Fruit fly (Drosophila melanogaster) whole organism, embryonic: ENCODE results near the gene CG34284.

ENCODE experiments used
- ATbp ChIP-seq: fragments of 200-800 bp; sonication (Bioruptor generic); optimal IDR thresholded peaks from 2 replicates; lab custom pipeline; 2017; ENCODE audit warnings: missing biosample characterization, mild to moderate bottlenecking, missing genetic modification characterization, missing genetic modification reagents
- BtbVII ChIP-seq: fragments of 200-800 bp; sonication (Bioruptor generic); optimal IDR thresholded peaks from 3 replicates; lab custom pipeline; 2017; ENCODE audit warnings: missing biosample characterization, mild to moderate bottlenecking, missing genetic modification characterization
- CG10543 ChIP-seq: fragments of 200-800 bp; sonication (Bioruptor generic); optimal IDR thresholded peaks from 3 replicates; lab custom pipeline; 2017; ENCODE audit warnings: missing biosample characterization, mild to moderate bottlenecking, missing genetic modification characterization, moderate library complexity
- CG12391 ChIP-seq: fragments of 200-800 bp; sonication (Bioruptor generic); optimal IDR thresholded peaks from 3 replicates; lab custom pipeline; 2018; ENCODE audit warnings: missing biosample characterization, mild to moderate bottlenecking, missing genetic modification characterization, moderate library complexity
- CG13424 ChIP-seq: fragments of 200-800 bp; sonication (Bioruptor generic); optimal IDR thresholded peaks from 2 replicates; lab custom pipeline; 2019; ENCODE audit warnings: missing biosample characterization, mild to moderate bottlenecking, missing genetic modification characterization, moderate library complexity
- CG13894 ChIP-seq: fragments of 200-800 bp; sonication (Bioruptor generic); optimal IDR thresholded peaks from 3 replicates; lab custom pipeline; 2018; ENCODE audit warnings: missing biosample characterization, mild to moderate bottlenecking, missing genetic modification characterization, moderate library complexity
- CG14050 ChIP-seq: fragments of 200-800 bp; sonication (Bioruptor generic); IDR thresholded peaks from 3 replicates; pipeline ENCODE4 v1.3.6; 2022; ENCODE audit warnings: missing biosample characterization, missing genetic modification characterization
- CG17912 ChIP-seq: fragments of 200-800 bp; sonication (Bioruptor generic); optimal IDR thresholded peaks from 2 replicates; lab custom pipeline; 2018; ENCODE audit warnings: missing biosample characterization, mild to moderate bottlenecking, missing genetic modification characterization
- CG18599 ChIP-seq: fragments of 200-800 bp; sonication (Bioruptor generic); optimal IDR thresholded peaks from 3 replicates; lab custom pipeline; 2017; ENCODE audit warnings: missing biosample characterization, missing genetic modification characterization, mild to moderate bottlenecking, moderate library complexity, missing genetic modification reagents
- CG34224 ChIP-seq: fragments of 200-800 bp; sonication (Bioruptor generic); IDR thresholded peaks from 3 replicates; pipeline ENCODE4 v1.3.6; 2022; ENCODE audit warnings: missing biosample characterization, missing genetic modification characterization; ENCODE audit not compliant: partially characterized antibody
- CG3995 ChIP-seq: fragments of 200-800 bp; sonication (Bioruptor generic); optimal IDR thresholded peaks from 3 replicates; lab custom pipeline; 2016; ENCODE audit warnings: missing biosample characterization, missing genetic modification characterization
- CG42726 ChIP-seq: fragments of 200-800 bp; sonication (Bioruptor generic); IDR thresholded peaks from 2 replicates; pipeline ENCODE4 v1.3.6; 2022; ENCODE audit warnings: missing biosample characterization, missing genetic modification characterization; ENCODE audit not compliant: partially characterized antibody
- CG4328 ChIP-seq: fragments of 200-800 bp; sonication (Bioruptor generic); optimal IDR thresholded peaks from 3 replicates; lab custom pipeline; 2017; ENCODE audit warnings: missing biosample characterization, missing genetic modification reagents, missing genetic modification characterization
- CG6254 ChIP-seq: fragments of 200-800 bp; sonication (Bioruptor generic); optimal IDR thresholded peaks from 3 replicates; lab custom pipeline; 2017; ENCODE audit warnings: mild to moderate bottlenecking, missing biosample characterization, missing genetic modification reagents, missing genetic modification characterization
- CG6272 ChIP-seq: fragments of 200-800 bp; sonication (Bioruptor generic); IDR thresholded peaks from 2 replicates; pipeline ENCODE4 v1.3.6; 2022; ENCODE audit warnings: missing biosample characterization, missing genetic modification characterization
- CG6813 ChIP-seq: fragments of 200-800 bp; sonication (Bioruptor generic); optimal IDR thresholded peaks from 2 replicates; lab custom pipeline; 2017; ENCODE audit warnings: missing biosample characterization, missing genetic modification characterization, mild to moderate bottlenecking, moderate library complexity, missing genetic modification reagents
- CG6854 ChIP-seq: fragments of 200-800 bp; sonication (Bioruptor generic); optimal IDR thresholded peaks from 3 replicates; lab custom pipeline; 2017; ENCODE audit warnings: missing biosample characterization, mild to moderate bottlenecking, missing genetic modification characterization
- CG9932 ChIP-seq: fragments of 200-800 bp; sonication (Bioruptor generic); IDR thresholded peaks from 2 replicates; pipeline ENCODE4 v1.3.6; 2022; ENCODE audit warnings: missing biosample characterization, missing genetic modification characterization
- Deaf1 ChIP-seq: fragments of 200-800 bp; optimal IDR thresholded peaks from 3 replicates; lab custom pipeline; 2019; ENCODE audit warnings: missing biosample characterization, mild to moderate bottlenecking, missing genetic modification characterization, moderate library complexity
- Doc3 ChIP-seq: fragments of 200-800 bp; sonication (Bioruptor generic); IDR thresholded peaks from 3 replicates; pipeline ENCODE4 v1.3.6; 2022; ENCODE audit warnings: missing biosample characterization, missing genetic modification characterization; ENCODE audit not compliant: partially characterized antibody
- Dp ChIP-seq: fragments of 200-800 bp; sonication (Bioruptor generic); optimal IDR thresholded peaks from 2 replicates; lab custom pipeline; 2018; ENCODE audit warnings: missing biosample characterization, mild to moderate bottlenecking, missing genetic modification characterization, moderate library complexity
- Hr78 ChIP-seq, 2 experiments: fragments of 200-800 bp in 1 of 2; fragments of >200 bp in 1 of 2; sonication (Bioruptor generic) in 1 of 2; optimal IDR thresholded peaks; 2 replicates each; lab custom pipeline; 2017 to 2019; ENCODE audit warnings: missing biosample characterization in 2 of 2, missing genetic modification characterization in 2 of 2, mild to moderate bottlenecking in 1 of 2, moderate library complexity in 1 of 2
- Kr ChIP-seq: fragments of 200-800 bp; sonication (Bioruptor generic); optimal IDR thresholded peaks from 2 replicates; lab custom pipeline; 2017; ENCODE audit warnings: missing biosample characterization, mild to moderate bottlenecking, missing genetic modification characterization
- Trl ChIP-seq, 3 experiments: fragments of >200 bp in 2 of 3; fragments of 200-800 bp in 1 of 3; sonication (Bioruptor generic) in 1 of 3; optimal IDR thresholded peaks; 2 replicates in 1 of 3; 3 replicates in 2 of 3; lab custom pipeline; 2016 to 2017; ENCODE audit warnings: missing biosample characterization in 1 of 3, missing genetic modification characterization in 1 of 3
- ato ChIP-seq: fragments of 200-800 bp; sonication (Bioruptor generic); IDR thresholded peaks from 2 replicates; pipeline ENCODE4 v1.3.6; 2022; ENCODE audit warnings: missing biosample characterization, missing genetic modification characterization; ENCODE audit not compliant: partially characterized antibody
- bowl ChIP-seq: fragments of 200-800 bp; sonication (Bioruptor generic); IDR thresholded peaks from 2 replicates; pipeline ENCODE4 v1.3.6; 2022; ENCODE audit warnings: missing biosample characterization, missing genetic modification characterization
- ci ChIP-seq: fragments of 200-800 bp; sonication (Bioruptor generic); IDR thresholded peaks from 3 replicates; pipeline ENCODE4 v1.3.6; 2022; ENCODE audit warnings: missing biosample characterization, missing genetic modification characterization
- fd64A ChIP-seq: fragments of 200-800 bp; sonication (Bioruptor generic); optimal IDR thresholded peaks from 3 replicates; lab custom pipeline; 2018; ENCODE audit warnings: missing biosample characterization, mild to moderate bottlenecking, missing genetic modification characterization
- kah ChIP-seq: fragments of 200-800 bp; sonication (Bioruptor generic); optimal IDR thresholded peaks from 2 replicates; lab custom pipeline; 2018; ENCODE audit warnings: missing biosample characterization, mild to moderate bottlenecking, missing genetic modification characterization
- mirr ChIP-seq: fragments of 200-800 bp; sonication (Bioruptor generic); optimal IDR thresholded peaks from 3 replicates; lab custom pipeline; 2018; ENCODE audit warnings: missing biosample characterization, mild to moderate bottlenecking, missing genetic modification characterization
- pb ChIP-seq: fragments of 200-800 bp; sonication (Bioruptor generic); optimal IDR thresholded peaks from 3 replicates; lab custom pipeline; 2016; ENCODE audit warnings: missing biosample characterization, missing genetic modification characterization
- row ChIP-seq: fragments of 200-800 bp; sonication (Bioruptor generic); IDR thresholded peaks from 3 replicates; pipeline ENCODE4 v1.3.6; 2022; ENCODE audit warnings: missing biosample characterization, missing genetic modification characterization
- salm ChIP-seq: fragments of 200-800 bp; sonication (Bioruptor generic); optimal IDR thresholded peaks from 2 replicates; lab custom pipeline; 2018; ENCODE audit warnings: missing biosample characterization, mild to moderate bottlenecking, missing genetic modification characterization
- sob ChIP-seq: fragments of 200-800 bp; sonication (Bioruptor generic); IDR thresholded peaks from 2 replicates; pipeline ENCODE4 v1.3.6; 2022; ENCODE audit warnings: missing biosample characterization, missing genetic modification characterization
- stwl ChIP-seq: fragments of 200-800 bp; sonication (Bioruptor generic); optimal IDR thresholded peaks from 3 replicates; lab custom pipeline; 2018; ENCODE audit warnings: missing biosample characterization, mild to moderate bottlenecking, missing genetic modification characterization, moderate library complexity
- tna ChIP-seq: fragments of 200-800 bp; sonication (Bioruptor generic); IDR thresholded peaks from 2 replicates; pipeline ENCODE4 v1.3.6; 2022; ENCODE audit warnings: missing biosample characterization, missing genetic modification characterization; ENCODE audit not compliant: partially characterized antibody

CG34284 gene

DNA sequence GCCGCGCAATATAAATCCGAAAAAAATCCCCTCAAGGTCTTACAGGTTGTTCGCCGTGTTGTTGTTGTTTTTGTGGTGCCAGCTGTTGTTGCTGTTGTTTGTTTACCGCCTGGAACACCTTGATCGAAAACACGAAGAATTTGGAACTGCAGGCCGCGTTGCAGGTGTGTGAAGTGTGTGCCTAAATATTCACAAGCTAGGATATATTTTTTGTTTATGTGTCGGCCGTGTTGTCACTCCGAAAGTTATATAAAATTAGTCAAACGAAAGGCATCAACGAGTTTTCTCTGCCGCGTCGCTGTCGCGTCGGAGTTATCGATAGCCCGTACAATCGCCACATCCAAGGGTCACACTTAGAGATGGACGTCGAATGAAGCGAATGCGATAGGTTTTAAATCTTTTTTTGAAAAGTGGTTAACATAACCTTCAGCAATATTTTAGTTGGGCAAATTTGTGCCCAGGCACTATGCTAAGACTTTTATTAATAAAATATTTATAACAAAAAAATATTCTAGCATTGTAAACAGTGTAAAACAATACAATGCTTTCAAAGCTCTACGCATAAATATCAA lies 25.7 kb upstream of the CG34284 start, which contains the start of gene Mpc1 (continued):
- peak; percentile 57 for TF ChIP-seq CG12391 (tag; lab: Kevin White, UChicago)
- TF ChIP-seq Doc3 = peak; percentile 70
- no peak for TF ChIP-seq bowl (GFP tag; lab: Robert Waterston, UW)
- peak; percentile 19 for TF ChIP-seq CG4328 (GFP tag; lab: Kevin White, UChicago)
- no peak for TF ChIP-seq CG13894 (tag; lab: Kevin White, UChicago)
- TF ChIP-seq ATbp = no peak
- TF ChIP-seq CG17912 (GFP tag; lab: Kevin White, UChicago) = no peak
- TF ChIP-seq CG6854 (GFP tag; lab: Kevin White, UChicago) = no peak
- TF ChIP-seq pb (GFP tag; lab: Kevin White, UChicago) = no peak
- TF ChIP-seq kah (GFP tag; lab: Kevin White, UChicago) = peak; percentile 85
- TF ChIP-seq CG42726 = peak; percentile 71
- TF ChIP-seq fd64A = no peak
- TF ChIP-seq stwl (tag; lab: Kevin White, UChicago) = no peak
- peak; percentile 2 for TF ChIP-seq mirr (GFP tag; lab: Kevin White, UChicago)
- no peak for TF ChIP-seq Kr
- TF ChIP-seq ato (GFP tag; lab: Robert Waterston, UW) = peak; percentile 69
- peak; percentile 67; the same call in 1 of the 3 replicates for TF ChIP-seq CG34224
- peak; percentile 46 for TF ChIP-seq CG10543 (GFP tag; lab: Kevin White, UChicago)
- TF ChIP-seq row = peak; percentile 86
- TF ChIP-seq CG14050 (GFP tag; lab: Robert Waterston, UW) = 0 out of 3 replicates have a peak, but pooled peaks have one; percentile 10
- TF ChIP-seq CG6272 = peak; percentile 53; the same call in 1 of the 2 replicates
- no peak for TF ChIP-seq CG3995
- TF ChIP-seq CG13424 (tag; lab: Kevin White, UChicago) = peak; percentile 19
- peak; percentile 78 for TF ChIP-seq CG9932
- peak in 1 of 2 experiments; percentile 35 for TF ChIP-seq Hr78 (GFP tag; optimal IDR thresholded peaks at IDR 0.05; lab: Kevin White, UChicago)
- TF ChIP-seq Dp (GFP tag; lab: Kevin White, UChicago) = peak; percentile 69
- TF ChIP-seq ci (GFP tag; lab: Robert Waterston, UW) = peak; percentile 37; the same call in 1 of the 3 replicates
- peak; percentile 57 for TF ChIP-seq tna (GFP tag; lab: Robert Waterston, UW)
- TF ChIP-seq CG6813 (GFP tag; lab: Kevin White, UChicago) = no peak
- TF ChIP-seq sob = peak; percentile 5; the same call in 1 of the 2 replicates
- peak; percentile 17 for TF ChIP-seq CG18599 (GFP tag; lab: Kevin White, UChicago)
- no peak for TF ChIP-seq Trl (optimal IDR thresholded peaks at IDR 0.05; lab: Kevin White, UChicago)
- TF ChIP-seq Trl (GFP tag; optimal IDR thresholded peaks at IDR 0.05; lab: Kevin White, UChicago) = no peak
- TF ChIP-seq salm (tag; lab: Kevin White, UChicago) = no peak
- no peak for TF ChIP-seq BtbVII (GFP tag; lab: Kevin White, UChicago)

DNA sequence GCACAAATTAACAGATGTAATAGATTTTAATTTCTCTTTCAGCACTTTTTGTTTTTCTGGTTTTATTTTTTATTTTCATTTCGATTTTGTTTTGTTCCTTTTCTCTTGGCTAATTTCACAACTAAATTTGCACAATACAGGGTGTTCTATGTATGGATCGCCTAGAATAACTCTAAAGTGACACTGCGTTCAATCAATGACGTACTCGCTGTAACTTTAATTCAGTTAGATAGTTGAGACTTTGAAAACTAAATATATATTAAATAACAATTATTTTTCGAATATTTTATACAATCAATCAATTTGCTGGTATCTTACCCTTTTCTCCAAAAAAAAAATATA lies 21.9 kb upstream of the CG34284 start:
- TF ChIP-seq Deaf1 (no peak), CG6254 (GFP tag; lab: Kevin White, UChicago) (peak; percentile 94)
